Fruit fly (Drosophila melanogaster) whole organism, embryonic: ENCODE data around the gene CG15145.

Source experiments
- Atf3 ChIP-seq: fragments of 200-800 bp; sonication (Bioruptor generic); optimal IDR thresholded peaks from 3 replicates; lab custom pipeline; 2016; ENCODE audit warnings: missing biosample characterization, missing genetic modification characterization
- BtbVII ChIP-seq: fragments of 200-800 bp; sonication (Bioruptor generic); optimal IDR thresholded peaks from 3 replicates; lab custom pipeline; 2017; ENCODE audit warnings: missing biosample characterization, mild to moderate bottlenecking, missing genetic modification characterization
- Bteb2 ChIP-seq: fragments of 200-800 bp; sonication (Bioruptor generic); optimal IDR thresholded peaks from 2 replicates; lab custom pipeline; 2016; ENCODE audit warnings: missing biosample characterization, missing genetic modification characterization
- CG10274 ChIP-seq: fragments of 200-800 bp; sonication (Bioruptor generic); optimal IDR thresholded peaks from 3 replicates; lab custom pipeline; 2017; ENCODE audit warnings: missing biosample characterization, mild to moderate bottlenecking, missing genetic modification characterization
- CG11085 ChIP-seq: fragments of 200-800 bp; sonication (Bioruptor generic); IDR thresholded peaks from 2 replicates; pipeline ENCODE4 v1.3.6; 2022; ENCODE audit warnings: missing biosample characterization, missing genetic modification characterization
- CG11456 ChIP-seq: fragments of 200-800 bp; sonication (Bioruptor generic); IDR thresholded peaks from 3 replicates; pipeline ENCODE4 v1.3.6; 2022; ENCODE audit warnings: missing biosample characterization, missing genetic modification characterization
- CG11504 ChIP-seq: fragments of 200-800 bp; sonication (Bioruptor generic); optimal IDR thresholded peaks from 3 replicates; lab custom pipeline; 2019; ENCODE audit warnings: missing biosample characterization, mild to moderate bottlenecking, missing genetic modification characterization, moderate library complexity
- CG12155 ChIP-seq: fragments of 200-800 bp; sonication (Bioruptor generic); optimal IDR thresholded peaks from 3 replicates; lab custom pipeline; 2016; ENCODE audit warnings: missing biosample characterization, missing genetic modification characterization
- CG12236 ChIP-seq: fragments of 200-800 bp; sonication (Bioruptor generic); optimal IDR thresholded peaks from 2 replicates; lab custom pipeline; 2016; ENCODE audit warnings: missing biosample characterization, missing genetic modification characterization
- CG12769 ChIP-seq: fragments of 200-800 bp; sonication (Bioruptor generic); optimal IDR thresholded peaks from 2 replicates; lab custom pipeline; 2019; ENCODE audit warnings: missing biosample characterization, mild to moderate bottlenecking, missing genetic modification characterization, moderate library complexity
- CG14014 ChIP-seq: fragments of 200-800 bp; sonication (Bioruptor generic); IDR thresholded peaks from 2 replicates; pipeline ENCODE4 v1.3.6; 2022; ENCODE audit warnings: missing biosample characterization, missing genetic modification characterization
- CG14965 ChIP-seq: fragments of 200-800 bp; sonication (Bioruptor generic); optimal IDR thresholded peaks from 2 replicates; lab custom pipeline; 2016; ENCODE audit warnings: missing biosample characterization, missing genetic modification characterization, borderline replicate concordance
- CG1529 ChIP-seq: fragments of 200-800 bp; sonication (Bioruptor generic); optimal IDR thresholded peaks from 3 replicates; lab custom pipeline; 2018; ENCODE audit warnings: missing biosample characterization, missing genetic modification characterization
- CG1602 ChIP-seq: fragments of 200-800 bp; sonication (Bioruptor generic); optimal IDR thresholded peaks from 3 replicates; lab custom pipeline; 2016; ENCODE audit warnings: missing biosample characterization, missing genetic modification characterization
- CG16813 ChIP-seq: fragments of 200-800 bp; sonication (Bioruptor generic); IDR thresholded peaks from 3 replicates; pipeline ENCODE4 v1.3.6; 2022; ENCODE audit warnings: missing biosample characterization, missing genetic modification characterization; ENCODE audit not compliant: partially characterized antibody
- CG17802 ChIP-seq: fragments of 200-800 bp; sonication (Bioruptor generic); optimal IDR thresholded peaks from 2 replicates; lab custom pipeline; 2018; ENCODE audit warnings: missing biosample characterization, mild to moderate bottlenecking, missing genetic modification characterization, moderate library complexity
- CG31388 ChIP-seq: fragments of 200-800 bp; sonication (Bioruptor generic); optimal IDR thresholded peaks from 2 replicates; lab custom pipeline; 2016; ENCODE audit warnings: missing biosample characterization, missing genetic modification characterization
- CG32767 ChIP-seq: fragments of 200-800 bp; sonication (Bioruptor generic); IDR thresholded peaks from 2 replicates; pipeline ENCODE4 v1.3.6; 2022; ENCODE audit warnings: missing biosample characterization, missing genetic modification characterization
- CG33213 ChIP-seq: fragments of 200-800 bp; sonication (Bioruptor generic); optimal IDR thresholded peaks from 3 replicates; lab custom pipeline; 2016; ENCODE audit warnings: missing biosample characterization, missing genetic modification characterization
- CG3838 ChIP-seq: fragments of 200-800 bp; sonication (Bioruptor generic); optimal IDR thresholded peaks from 3 replicates; lab custom pipeline; 2016; ENCODE audit warnings: missing biosample characterization, missing genetic modification characterization
- CG4360 ChIP-seq: fragments of 200-800 bp; sonication (Bioruptor generic); IDR thresholded peaks from 2 replicates; pipeline ENCODE4 v1.3.6; 2022; ENCODE audit warnings: missing biosample characterization, missing genetic modification characterization
- CG6654 ChIP-seq: fragments of 200-800 bp; sonication (Bioruptor generic); optimal IDR thresholded peaks from 2 replicates; lab custom pipeline; 2017; ENCODE audit warnings: missing biosample characterization, mild to moderate bottlenecking, missing genetic modification characterization
- CG7271 ChIP-seq: fragments of 200-800 bp; sonication (Bioruptor generic); optimal IDR thresholded peaks from 2 replicates; lab custom pipeline; 2018; ENCODE audit warnings: missing biosample characterization, mild to moderate bottlenecking, missing genetic modification characterization, moderate library complexity
- CG7963 ChIP-seq: fragments of 200-800 bp; sonication (Bioruptor generic); IDR thresholded peaks from 3 replicates; pipeline ENCODE4 v1.3.6; 2022; ENCODE audit warnings: missing biosample characterization, missing genetic modification characterization; ENCODE audit not compliant: partially characterized antibody
- CHES-1-like ChIP-seq: fragments of 200-800 bp; sonication (Bioruptor generic); optimal IDR thresholded peaks from 2 replicates; lab custom pipeline; 2016; ENCODE audit warnings: missing biosample characterization, missing genetic modification characterization
- Doc2 ChIP-seq: fragments of 200-800 bp; sonication (Bioruptor generic); IDR thresholded peaks from 2 replicates; pipeline ENCODE4 v1.3.6; 2022; ENCODE audit warnings: missing biosample characterization, missing genetic modification characterization
- E2f1 ChIP-seq: fragments of 200-800 bp; sonication (Bioruptor generic); IDR thresholded peaks from 2 replicates; pipeline ENCODE4 v1.3.6; 2022; ENCODE audit warnings: missing biosample characterization, missing genetic modification characterization
- E2f2 ChIP-seq: fragments of 200-800 bp; sonication (Bioruptor generic); IDR thresholded peaks from 2 replicates; pipeline ENCODE4 v1.3.6; 2022; ENCODE audit warnings: missing biosample characterization, missing genetic modification characterization
- Jarid2 ChIP-seq: fragments of 200-800 bp; sonication (Bioruptor generic); optimal IDR thresholded peaks from 3 replicates; lab custom pipeline; 2017; ENCODE audit warnings: mild to moderate bottlenecking, missing biosample characterization, missing genetic modification reagents, missing genetic modification characterization
- Lpt ChIP-seq: fragments of >200 bp; optimal IDR thresholded peaks from 2 replicates; lab custom pipeline; 2018; ENCODE audit warnings: missing biosample characterization, missing genetic modification characterization
- Rfx ChIP-seq: fragments of 200-800 bp; sonication (Bioruptor generic); IDR thresholded peaks from 2 replicates; pipeline ENCODE4 v1.3.6; 2022; ENCODE audit warnings: missing biosample characterization, missing genetic modification characterization
- Spps ChIP-seq: fragments of 200-800 bp; sonication (Bioruptor generic); optimal IDR thresholded peaks from 2 replicates; lab custom pipeline; 2018; ENCODE audit warnings: missing biosample characterization, mild to moderate bottlenecking, missing genetic modification characterization
- Trl ChIP-seq, 3 experiments: fragments of >200 bp in 2 of 3; fragments of 200-800 bp in 1 of 3; sonication (Bioruptor generic) in 1 of 3; optimal IDR thresholded peaks; 2 replicates in 1 of 3; 3 replicates in 2 of 3; lab custom pipeline; 2016 to 2017; ENCODE audit warnings: missing biosample characterization in 1 of 3, missing genetic modification characterization in 1 of 3
- Xbp1 ChIP-seq: fragments of 200-800 bp; sonication (Bioruptor generic); optimal IDR thresholded peaks from 3 replicates; lab custom pipeline; 2016; ENCODE audit warnings: missing biosample characterization, mild to moderate bottlenecking, missing genetic modification characterization
- al ChIP-seq: fragments of 200-800 bp; sonication (Bioruptor generic); IDR thresholded peaks from 2 replicates; pipeline ENCODE4 v1.3.6; 2022; ENCODE audit warnings: missing biosample characterization, missing genetic modification characterization
- ase ChIP-seq: fragments of 200-800 bp; sonication (Bioruptor generic); IDR thresholded peaks from 3 replicates; pipeline ENCODE4 v1.3.6; 2022; ENCODE audit warnings: missing biosample characterization, missing genetic modification characterization
- bsh ChIP-seq, 2 experiments: fragments of 200-800 bp; sonication (Bioruptor generic); optimal IDR thresholded peaks; 2 replicates each; lab custom pipeline; 2017 to 2018; ENCODE audit warnings: mild to moderate bottlenecking in 2 of 2, missing biosample characterization in 2 of 2, missing genetic modification characterization in 2 of 2, moderate library complexity in 1 of 2
- chif ChIP-seq, 2 experiments: fragments of 200-800 bp; sonication (Bioruptor generic); optimal IDR thresholded peaks; 3 replicates each; lab custom pipeline; 2016; ENCODE audit warnings: missing biosample characterization in 2 of 2, missing genetic modification characterization in 2 of 2
- chinmo ChIP-seq: fragments of 200-800 bp; sonication (Bioruptor generic); IDR thresholded peaks from 4 replicates; pipeline ENCODE4 v1.3.6; 2022; ENCODE audit warnings: missing biosample characterization, missing genetic modification characterization; ENCODE audit not compliant: partially characterized antibody
- org-1 ChIP-seq: fragments of 200-800 bp; sonication (Bioruptor generic); optimal IDR thresholded peaks from 2 replicates; lab custom pipeline; 2017; ENCODE audit warnings: missing biosample characterization, missing genetic modification characterization
- pan ChIP-seq, 4 experiments: fragments of >200 bp in 3 of 4; fragments of 200-800 bp in 1 of 4; sonication (Bioruptor generic) in 1 of 4; optimal IDR thresholded peaks in 3 of 4; IDR thresholded peaks in 1 of 4; 2 replicates each; pipeline versions ENCODE4 v1.3.6 to Lab custom; 2017 to 2022; ENCODE audit warnings: missing biosample characterization in 2 of 4, missing genetic modification characterization in 2 of 4, mixed read lengths in 1 of 4
- phol ChIP-seq: fragments of 200-800 bp; sonication (Bioruptor generic); optimal IDR thresholded peaks from 3 replicates; lab custom pipeline; 2018; ENCODE audit warnings: missing biosample characterization, mild to moderate bottlenecking, missing genetic modification characterization, moderate library complexity
- repo ChIP-seq: fragments of 200-800 bp; sonication (Bioruptor generic); optimal IDR thresholded peaks from 2 replicates; lab custom pipeline; 2016; ENCODE audit warnings: missing biosample characterization, missing genetic modification characterization
- ro ChIP-seq: fragments of 200-800 bp; sonication (Bioruptor generic); IDR thresholded peaks from 2 replicates; pipeline ENCODE4 v1.3.6; 2022; ENCODE audit warnings: missing biosample characterization, missing genetic modification characterization
- sob ChIP-seq: fragments of 200-800 bp; sonication (Bioruptor generic); IDR thresholded peaks from 2 replicates; pipeline ENCODE4 v1.3.6; 2022; ENCODE audit warnings: missing biosample characterization, missing genetic modification characterization
- sug ChIP-seq: fragments of 200-800 bp; optimal IDR thresholded peaks from 2 replicates; lab custom pipeline; 2019; ENCODE audit warnings: missing biosample characterization, mild to moderate bottlenecking, missing genetic modification characterization, moderate library complexity
- tap ChIP-seq: fragments of 200-800 bp; optimal IDR thresholded peaks from 3 replicates; lab custom pipeline; 2019; ENCODE audit warnings: missing biosample characterization, mild to moderate bottlenecking, missing genetic modification characterization, moderate library complexity
- tgo ChIP-seq: fragments of 200-800 bp; sonication (Bioruptor generic); IDR thresholded peaks from 3 replicates; pipeline ENCODE4 v1.3.6; 2022; ENCODE audit warnings: missing biosample characterization, missing genetic modification characterization
- vfl ChIP-seq: fragments of 200-800 bp; sonication (Bioruptor generic); optimal IDR thresholded peaks from 2 replicates; lab custom pipeline; 2016; ENCODE audit warnings: missing biosample characterization, missing genetic modification characterization
- zfh2 ChIP-seq: fragments of 200-800 bp; sonication (Bioruptor generic); optimal IDR thresholded peaks from 2 replicates; lab custom pipeline; 2016; ENCODE audit warnings: missing biosample characterization, missing genetic modification characterization

Gene CG15145

dm6 chr2L:17484174-17484573, 47.9 kb downstream of the CG15145 start, which contains the start of the genes GCS2beta and CG5131 (continued):
- TF ChIP-seq CG11504 (tag; lab: Kevin White, UChicago) (peak; percentile 85), CG1602 (GFP tag; lab: Kevin White, UChicago) (peak; percentile 92), sug (tag; lab: Kevin White, UChicago) (peak; percentile 89), ase (GFP tag; lab: Robert Waterston, UW) (peak; percentile 92), E2f2 (GFP tag; lab: Robert Waterston, UW) (peak; percentile 84), phol (peak; percentile 95), vfl (GFP tag; lab: Kevin White, UChicago) (peak; percentile 97), tap (peak; percentile 62), CG17802 (tag; lab: Kevin White, UChicago) (peak; percentile 73), CG11085 (GFP tag; lab: Robert Waterston, UW) (peak; percentile 92), CG4360 (GFP tag; lab: Robert Waterston, UW) (peak; percentile 49; the same call in 1 of the 2 replicates), chinmo (GFP tag; lab: Robert Waterston, UW) (peak; percentile 82; the same call in 2 of the 4 replicates), Rfx (GFP tag; lab: Robert Waterston, UW) (peak; percentile 98), CG32767 (GFP tag; lab: Robert Waterston, UW) (peak; percentile 85), CG6654 (GFP tag; lab: Kevin White, UChicago) (peak; percentile 72), Jarid2 (GFP tag; lab: Kevin White, UChicago) (peak; percentile 67), CG11456 (GFP tag; lab: Robert Waterston, UW) (peak; percentile 97), Spps (tag; lab: Kevin White, UChicago) (peak; percentile 56), chif (GFP tag; optimal IDR thresholded peaks at IDR 0.05; lab: Kevin White, UChicago) (peak; percentile 95 to 96), Doc2 (peak; percentile 87), org-1 (GFP tag; lab: Kevin White, UChicago) (peak; percentile 78), CG3838 (GFP tag; lab: Kevin White, UChicago) (peak; percentile 71), CG1529 (GFP tag; lab: Kevin White, UChicago) (peak; percentile 77), tgo (GFP tag; lab: Robert Waterston, UW) (peak; percentile 91), CHES-1-like (peak; percentile 98), Trl (optimal IDR thresholded peaks at IDR 0.05; lab: Kevin White, UChicago) (no peak), Trl (GFP tag; optimal IDR thresholded peaks at IDR 0.05; lab: Kevin White, UChicago) (peak; percentile 98), CG10274 (peak; percentile 69), bsh (GFP tag; optimal IDR thresholded peaks at IDR 0.05; lab: Kevin White, UChicago) (peak; percentile 18 to 87), CG12769 (peak; percentile 98), Xbp1 (peak; percentile 97), al (GFP tag; lab: Robert Waterston, UW) (peak; percentile 94), sob (GFP tag; lab: Robert Waterston, UW) (peak; percentile 96), CG7271 (tag; lab: Kevin White, UChicago) (peak; percentile 31), repo (GFP tag; lab: Kevin White, UChicago) (peak; percentile 89), E2f1 (GFP tag; lab: Robert Waterston, UW) (peak; percentile 91), ro (GFP tag; lab: Robert Waterston, UW) (peak; percentile 75), CG14965 (GFP tag; lab: Kevin White, UChicago) (peak; percentile 51), CG12236 (peak; percentile 82), BtbVII (peak; percentile 73), Bteb2 (GFP tag; lab: Kevin White, UChicago) (peak; percentile 95), CG12155 (GFP tag; lab: Kevin White, UChicago) (peak; percentile 95), CG16813 (GFP tag; lab: Robert Waterston, UW) (peak; percentile 94), pan (optimal IDR thresholded peaks at IDR 0.05; lab: Kevin White, UChicago) (no peak), pan (GFP tag; optimal IDR thresholded peaks at IDR 0.05 in 1 of 2, IDR thresholded peaks at IDR 0.05 in 1 of 2) (peak in 1 of 2 experiments; percentile 95), CG7963 (GFP tag; lab: Robert Waterston, UW) (peak; percentile 55; the same call in 2 of the 3 replicates), CG14014 (peak; percentile 95), zfh2 (GFP tag; lab: Kevin White, UChicago) (peak; percentile 98), CG33213 (GFP tag; lab: Kevin White, UChicago) (peak; percentile 93), CG31388 (GFP tag; lab: Kevin White, UChicago) (peak; percentile 89), Lpt (no peak), Atf3 (peak; percentile 91)
